Fruit fly (Drosophila melanogaster) ovary, adult (tissue): Measurements from ENCODE around the gene obst-H.
A peak's percentile ranks its signal among the peaks of the same experiment; 100 is the strongest.

Source experiments
- CG17801 ChIP-seq: fragments of 200-800 bp; optimal IDR thresholded peaks from 2 replicates; lab custom pipeline; 2019; ENCODE audit warnings: missing biosample characterization, mild to moderate bottlenecking, missing genetic modification characterization, moderate library complexity; ENCODE audit not compliant: partially characterized antibody

Gene obst-H

dm6 chr3L:15529143-15529542 lies at the start of gene obst-H:
TSS of gene obst-H (minus strand) at chr3L:15529243.
- no peak for TF ChIP-seq CG17801 (GFP tag; lab: Kevin White, UChicago)

dm6 chr3L:15576357-15576756 lies 47.3 kb upstream of the obst-H start, which contains the start of gene Ufsp2:
TSS of gene Ufsp2 (plus strand) at chr3L:15576570.
- no peak for TF ChIP-seq CG17801 (GFP tag; lab: Kevin White, UChicago)

dm6 chr3L:15570571-15570970 lies 41.5 kb upstream of the obst-H start:
- TF ChIP-seq CG17801 (GFP tag; lab: Kevin White, UChicago), result no peak

dm6 chr3L:15568748-15569147 lies 39.7 kb upstream of the obst-H start:
- TF ChIP-seq CG17801 (GFP tag; lab: Kevin White, UChicago), result no peak

- TF ChIP-seq CG17801 (GFP tag; lab: Kevin White, UChicago), result peak; percentile 54
Observed at dm6 chr3L:15566484-15566955, 37.5 kb upstream of the obst-H start.

- TF ChIP-seq CG17801 (GFP tag; lab: Kevin White, UChicago), result no peak
Observed at dm6 chr3L:15565829-15566433, 36.9 kb upstream of the obst-H start, which contains the start of gene dop. TSS of gene dop (plus strand) at chr3L:15566013.

- TF ChIP-seq CG17801 (GFP tag; lab: Kevin White, UChicago), result no peak
Observed at dm6 chr3L:15563851-15564106, 34.7 kb upstream of the obst-H start.

- peak; percentile 39 for TF ChIP-seq CG17801 (GFP tag; lab: Kevin White, UChicago)
Observed at dm6 chr3L:15563058-15563850, 34.2 kb upstream of the obst-H start, which contains the start of the genes CG7739 and SCCRO. TSS of gene CG7739 (minus strand) at chr3L:15563065. TSS of gene SCCRO (plus strand) at chr3L:15563427.

dm6 chr3L:15562727-15563057 lies 33.6 kb upstream of the obst-H start:
- TF ChIP-seq CG17801 (GFP tag; lab: Kevin White, UChicago), result no peak

dm6 chr3L:15553993-15554644 lies 25.1 kb upstream of the obst-H start, which contains the start of gene AGO2:
TSS of gene AGO2 (plus strand) at chr3L:15554113.
- peak; percentile 67 for TF ChIP-seq CG17801 (GFP tag; lab: Kevin White, UChicago)

- TF ChIP-seq CG17801 (GFP tag; lab: Kevin White, UChicago), result no peak
Observed at dm6 chr3L:15548843-15549242, 19.8 kb upstream of the obst-H start.

dm6 chr3L:15547187-15547790 lies 18.2 kb upstream of the obst-H start:
- no peak for TF ChIP-seq CG17801 (GFP tag; lab: Kevin White, UChicago)

dm6 chr3L:15544455-15545415 lies 15.7 kb upstream of the obst-H start:
- no peak for TF ChIP-seq CG17801 (GFP tag; lab: Kevin White, UChicago)

- TF ChIP-seq CG17801 (GFP tag; lab: Kevin White, UChicago), result no peak
Observed at dm6 chr3L:15543467-15543866, 14.4 kb upstream of the obst-H start.
